Fruit fly (Drosophila melanogaster) whole organism, embryonic: Measurements from ENCODE around the gene CG34325.

Source experiments
- ATbp ChIP-seq: fragments of 200-800 bp; sonication (Bioruptor generic); optimal IDR thresholded peaks from 2 replicates; lab custom pipeline; 2017; ENCODE audit warnings: missing biosample characterization, mild to moderate bottlenecking, missing genetic modification characterization, missing genetic modification reagents
- Aef1 ChIP-seq: fragments of 200-800 bp; sonication (Bioruptor generic); IDR thresholded peaks from 3 replicates; pipeline ENCODE4 v1.3.6; 2022; ENCODE audit warnings: missing biosample characterization, missing genetic modification characterization
- Atf3 ChIP-seq: fragments of 200-800 bp; sonication (Bioruptor generic); optimal IDR thresholded peaks from 3 replicates; lab custom pipeline; 2016; ENCODE audit warnings: missing biosample characterization, missing genetic modification characterization
- CG10366 ChIP-seq: fragments of 200-800 bp; sonication (Bioruptor generic); IDR thresholded peaks from 2 replicates; pipeline ENCODE4 v1.3.6; 2022; ENCODE audit warnings: missing biosample characterization, missing genetic modification characterization
- CG11695 ChIP-seq: fragments of 200-800 bp; sonication (Bioruptor generic); IDR thresholded peaks from 3 replicates; pipeline ENCODE4 v1.3.6; 2022; ENCODE audit warnings: missing biosample characterization, missing genetic modification characterization
- CG11696 ChIP-seq: fragments of 200-800 bp; sonication (Bioruptor generic); IDR thresholded peaks from 2 replicates; pipeline ENCODE4 v1.3.6; 2022; ENCODE audit warnings: missing biosample characterization, missing genetic modification characterization
- CG1233 ChIP-seq: fragments of 200-800 bp; sonication (Bioruptor generic); optimal IDR thresholded peaks from 4 replicates; lab custom pipeline; 2018; ENCODE audit warnings: missing biosample characterization, mild to moderate bottlenecking, missing genetic modification characterization
- CG14965 ChIP-seq: fragments of 200-800 bp; sonication (Bioruptor generic); optimal IDR thresholded peaks from 2 replicates; lab custom pipeline; 2016; ENCODE audit warnings: missing biosample characterization, missing genetic modification characterization, borderline replicate concordance
- CG1602 ChIP-seq: fragments of 200-800 bp; sonication (Bioruptor generic); optimal IDR thresholded peaks from 3 replicates; lab custom pipeline; 2016; ENCODE audit warnings: missing biosample characterization, missing genetic modification characterization
- CG17328 ChIP-seq: fragments of 200-800 bp; sonication (Bioruptor generic); IDR thresholded peaks from 2 replicates; pipeline ENCODE4 v1.3.6; 2022; ENCODE audit warnings: missing biosample characterization, missing genetic modification characterization
- CG17802 ChIP-seq: fragments of 200-800 bp; sonication (Bioruptor generic); optimal IDR thresholded peaks from 2 replicates; lab custom pipeline; 2018; ENCODE audit warnings: missing biosample characterization, mild to moderate bottlenecking, missing genetic modification characterization, moderate library complexity
- CG17912 ChIP-seq: fragments of 200-800 bp; sonication (Bioruptor generic); optimal IDR thresholded peaks from 2 replicates; lab custom pipeline; 2018; ENCODE audit warnings: missing biosample characterization, mild to moderate bottlenecking, missing genetic modification characterization
- CG2116 ChIP-seq: fragments of 200-800 bp; sonication (Bioruptor generic); optimal IDR thresholded peaks from 3 replicates; lab custom pipeline; 2018; ENCODE audit warnings: missing biosample characterization, mild to moderate bottlenecking, missing genetic modification characterization
- CG31224 ChIP-seq: fragments of 200-800 bp; sonication (Bioruptor generic); IDR thresholded peaks from 2 replicates; pipeline ENCODE4 v1.3.6; 2022; ENCODE audit warnings: missing biosample characterization, missing genetic modification characterization
- CG31365 ChIP-seq: fragments of 200-800 bp; sonication (Bioruptor generic); optimal IDR thresholded peaks from 2 replicates; lab custom pipeline; 2018; ENCODE audit warnings: missing biosample characterization, mild to moderate bottlenecking, missing genetic modification characterization
- CG32532 ChIP-seq: fragments of 200-800 bp; sonication (Bioruptor generic); IDR thresholded peaks from 2 replicates; pipeline ENCODE4 v1.3.6; 2022; ENCODE audit warnings: missing biosample characterization, missing genetic modification characterization
- CG32767 ChIP-seq: fragments of 200-800 bp; sonication (Bioruptor generic); IDR thresholded peaks from 2 replicates; pipeline ENCODE4 v1.3.6; 2022; ENCODE audit warnings: missing biosample characterization, missing genetic modification characterization
- CG33213 ChIP-seq: fragments of 200-800 bp; sonication (Bioruptor generic); optimal IDR thresholded peaks from 3 replicates; lab custom pipeline; 2016; ENCODE audit warnings: missing biosample characterization, missing genetic modification characterization
- CG34224 ChIP-seq: fragments of 200-800 bp; sonication (Bioruptor generic); IDR thresholded peaks from 3 replicates; pipeline ENCODE4 v1.3.6; 2022; ENCODE audit warnings: missing biosample characterization, missing genetic modification characterization; ENCODE audit not compliant: partially characterized antibody
- CG3838 ChIP-seq: fragments of 200-800 bp; sonication (Bioruptor generic); optimal IDR thresholded peaks from 3 replicates; lab custom pipeline; 2016; ENCODE audit warnings: missing biosample characterization, missing genetic modification characterization
- CG4424 ChIP-seq: fragments of 200-800 bp; sonication (Bioruptor generic); optimal IDR thresholded peaks from 3 replicates; lab custom pipeline; 2016; ENCODE audit warnings: missing biosample characterization, missing genetic modification characterization
- CG5180 ChIP-seq: fragments of 200-800 bp; sonication (Bioruptor generic); optimal IDR thresholded peaks from 3 replicates; lab custom pipeline; 2017; ENCODE audit warnings: missing biosample characterization, missing genetic modification characterization, mild to moderate bottlenecking, moderate library complexity, missing genetic modification reagents
- CG7928 ChIP-seq: fragments of 200-800 bp; sonication (Bioruptor generic); optimal IDR thresholded peaks from 2 replicates; lab custom pipeline; 2017; ENCODE audit warnings: missing biosample characterization, mild to moderate bottlenecking, missing genetic modification characterization
- CG8281 ChIP-seq: fragments of 200-800 bp; sonication (Bioruptor generic); optimal IDR thresholded peaks from 2 replicates; lab custom pipeline; 2018; ENCODE audit warnings: missing biosample characterization, mild to moderate bottlenecking, missing genetic modification characterization, moderate library complexity
- CoRest ChIP-seq: fragments of 200-800 bp; sonication (Bioruptor generic); optimal IDR thresholded peaks from 3 replicates; lab custom pipeline; 2018; ENCODE audit warnings: missing biosample characterization, mild to moderate bottlenecking, missing genetic modification characterization, moderate library complexity
- Dip2 ChIP-seq: fragments of 200-800 bp; sonication (Bioruptor generic); IDR thresholded peaks from 2 replicates; pipeline ENCODE4 v1.3.6; 2022; ENCODE audit warnings: missing biosample characterization, missing genetic modification characterization
- Ets65A ChIP-seq: fragments of 200-800 bp; sonication (Bioruptor generic); peaks from one replicate; lab custom pipeline; 2016; ENCODE audit warnings: missing biosample characterization, missing genetic modification characterization
- Med ChIP-seq: fragments of 200-800 bp; sonication (Bioruptor generic); peaks from one replicate; lab custom pipeline; 2016; ENCODE audit warnings: missing biosample characterization, missing genetic modification characterization, mild to moderate bottlenecking, inconsistent platforms, moderate library complexity
- Myb ChIP-seq: fragments of 200-800 bp; sonication (Bioruptor generic); optimal IDR thresholded peaks from 2 replicates; lab custom pipeline; 2016; ENCODE audit warnings: missing biosample characterization, missing genetic modification characterization
- NC2α ChIP-seq: fragments of 200-800 bp; sonication (Bioruptor generic); optimal IDR thresholded peaks from 2 replicates; lab custom pipeline; 2016; ENCODE audit warnings: missing biosample characterization, missing genetic modification characterization
- Rx ChIP-seq: fragments of 200-800 bp; sonication (Bioruptor generic); IDR thresholded peaks from 2 replicates; pipeline ENCODE4 v1.3.6; 2022; ENCODE audit warnings: missing biosample characterization, missing genetic modification characterization
- Six4 ChIP-seq: fragments of 200-800 bp; sonication (Bioruptor generic); optimal IDR thresholded peaks from 2 replicates; lab custom pipeline; 2016; ENCODE audit warnings: missing biosample characterization, missing genetic modification characterization
- Sox100B ChIP-seq: fragments of 200-800 bp; sonication (Bioruptor generic); optimal IDR thresholded peaks from 3 replicates; lab custom pipeline; 2018; ENCODE audit warnings: missing biosample characterization, mild to moderate bottlenecking, missing genetic modification characterization
- Xrp1 ChIP-seq: fragments of 200-800 bp; sonication (Bioruptor generic); IDR thresholded peaks from 2 replicates; pipeline ENCODE4 v1.3.6; 2022; ENCODE audit warnings: missing biosample characterization, missing genetic modification characterization
- al ChIP-seq: fragments of 200-800 bp; sonication (Bioruptor generic); IDR thresholded peaks from 2 replicates; pipeline ENCODE4 v1.3.6; 2022; ENCODE audit warnings: missing biosample characterization, missing genetic modification characterization
- ara ChIP-seq: fragments of 200-800 bp; sonication (Bioruptor generic); IDR thresholded peaks from 2 replicates; pipeline ENCODE4 v1.3.6; 2022; ENCODE audit warnings: missing biosample characterization, missing genetic modification characterization
- ase ChIP-seq: fragments of 200-800 bp; sonication (Bioruptor generic); IDR thresholded peaks from 3 replicates; pipeline ENCODE4 v1.3.6; 2022; ENCODE audit warnings: missing biosample characterization, missing genetic modification characterization
- bbx ChIP-seq: fragments of 200-800 bp; sonication (Bioruptor generic); IDR thresholded peaks from 2 replicates; pipeline ENCODE4 v1.3.6; 2022; ENCODE audit warnings: missing biosample characterization, missing genetic modification characterization; ENCODE audit not compliant: partially characterized antibody
- cas ChIP-seq: fragments of 200-800 bp; sonication (Bioruptor generic); IDR thresholded peaks from 2 replicates; pipeline ENCODE4 v1.3.6; 2022; ENCODE audit warnings: missing biosample characterization, missing genetic modification characterization
- en ChIP-seq: fragments of 200-800 bp; sonication (Bioruptor generic); optimal IDR thresholded peaks from 2 replicates; lab custom pipeline; 2016; ENCODE audit warnings: missing biosample characterization, missing genetic modification characterization
- eve ChIP-seq, 2 experiments: fragments of >200 bp; optimal IDR thresholded peaks; 2 replicates each; lab custom pipeline; 2017; ENCODE audit warnings: missing biosample characterization in 2 of 2, missing genetic modification characterization in 2 of 2
- fu2 ChIP-seq: fragments of 200-800 bp; sonication (Bioruptor generic); optimal IDR thresholded peaks from 2 replicates; lab custom pipeline; 2016; ENCODE audit warnings: missing biosample characterization, missing genetic modification characterization
- gsb ChIP-seq: fragments of 200-800 bp; sonication (Bioruptor generic); IDR thresholded peaks from 2 replicates; pipeline ENCODE4 v1.3.6; 2022; ENCODE audit warnings: missing biosample characterization, missing genetic modification characterization
- h ChIP-seq: fragments of >200 bp; optimal IDR thresholded peaks from 2 replicates; lab custom pipeline; 2017
- hkb ChIP-seq, 2 experiments: fragments of 200-800 bp in 1 of 2; fragments of >200 bp in 1 of 2; sonication (Bioruptor generic) in 1 of 2; IDR thresholded peaks in 1 of 2; optimal IDR thresholded peaks in 1 of 2; 2 replicates each; pipeline versions ENCODE4 v1.3.6 to Lab custom; 2017 to 2022; ENCODE audit warnings: missing biosample characterization in 1 of 2, missing genetic modification characterization in 1 of 2
- hth ChIP-seq: fragments of >200 bp; optimal IDR thresholded peaks from 2 replicates; lab custom pipeline; 2017; ENCODE audit warnings: inconsistent platforms
- ind ChIP-seq: fragments of 200-800 bp; sonication (Bioruptor generic); optimal IDR thresholded peaks from 3 replicates; lab custom pipeline; 2016; ENCODE audit warnings: missing biosample characterization, missing genetic modification characterization
- klu ChIP-seq: fragments of 200-800 bp; sonication (Bioruptor generic); IDR thresholded peaks from 2 replicates; pipeline ENCODE4 v1.3.6; 2022; ENCODE audit warnings: missing biosample characterization, missing genetic modification characterization
- mirr ChIP-seq: fragments of 200-800 bp; sonication (Bioruptor generic); optimal IDR thresholded peaks from 3 replicates; lab custom pipeline; 2018; ENCODE audit warnings: missing biosample characterization, mild to moderate bottlenecking, missing genetic modification characterization
- ro ChIP-seq: fragments of 200-800 bp; sonication (Bioruptor generic); IDR thresholded peaks from 2 replicates; pipeline ENCODE4 v1.3.6; 2022; ENCODE audit warnings: missing biosample characterization, missing genetic modification characterization
- seq ChIP-seq: fragments of 200-800 bp; sonication (Bioruptor generic); IDR thresholded peaks from 2 replicates; pipeline ENCODE4 v1.3.6; 2022; ENCODE audit warnings: missing biosample characterization, missing genetic modification characterization
- trem ChIP-seq: fragments of 200-800 bp; optimal IDR thresholded peaks from 3 replicates; lab custom pipeline; 2019; ENCODE audit warnings: missing biosample characterization, mild to moderate bottlenecking, missing genetic modification characterization, moderate library complexity
- zen2 ChIP-seq: fragments of 200-800 bp; sonication (Bioruptor generic); IDR thresholded peaks from 3 replicates; pipeline ENCODE4 v1.3.6; 2022; ENCODE audit warnings: missing biosample characterization, missing genetic modification characterization; ENCODE audit not compliant: partially characterized antibody

CG34325 gene

dm6 chrX:16746824-16747223 is 25.6 kb upstream of the CG34325 start (continued):
- TF ChIP-seq CG8281 (tag; lab: Kevin White, UChicago) (no peak), Six4 (GFP tag; lab: Kevin White, UChicago) (no peak), CG3838 (no peak), Atf3 (no peak), al (no peak), h (lab: Kevin White, UChicago) (no peak), Ets65A (GFP tag; lab: Kevin White, UChicago) (peak; percentile 3), CoRest (tag; lab: Kevin White, UChicago) (no peak), Rx (no peak), hkb (optimal IDR thresholded peaks at IDR 0.05; lab: Kevin White, UChicago) (no peak), hkb (GFP tag; IDR thresholded peaks at IDR 0.05; lab: Robert Waterston, UW) (0 out of 2 replicates have a peak, but pooled peaks have one; percentile 25), CG1233 (GFP tag; lab: Kevin White, UChicago) (no peak), CG32767 (no peak), CG33213 (GFP tag; lab: Kevin White, UChicago) (no peak), hth (lab: Kevin White, UChicago) (no peak), klu (GFP tag; lab: Robert Waterston, UW) (no peak), seq (GFP tag; lab: Robert Waterston, UW) (no peak), Myb (GFP tag; lab: Kevin White, UChicago) (no peak), CG17328 (GFP tag; lab: Robert Waterston, UW) (no peak), CG31365 (no peak), CG34224 (GFP tag; lab: Robert Waterston, UW) (no peak), ro (no peak), ara (no peak), Aef1 (GFP tag; lab: Robert Waterston, UW) (no peak), fu2 (GFP tag; lab: Kevin White, UChicago) (no peak), cas (GFP tag; lab: Robert Waterston, UW) (no peak), en (GFP tag; lab: Kevin White, UChicago) (no peak), CG14965 (GFP tag; lab: Kevin White, UChicago) (peak; percentile 93), ase (GFP tag; lab: Robert Waterston, UW) (no peak), Sox100B (GFP tag; lab: Kevin White, UChicago) (peak; percentile 11), CG4424 (GFP tag; lab: Kevin White, UChicago) (peak; percentile 34), CG11695 (GFP tag; lab: Robert Waterston, UW) (no peak), trem (tag; lab: Kevin White, UChicago) (peak; percentile 69), CG1602 (GFP tag; lab: Kevin White, UChicago) (no peak), NC2α (GFP tag; lab: Kevin White, UChicago) (no peak), ind (no peak), CG17802 (tag; lab: Kevin White, UChicago) (no peak), CG32532 (peak; percentile 26; the same call in 1 of the 2 replicates), Xrp1 (GFP tag; lab: Robert Waterston, UW) (0 out of 2 replicates have a peak, but pooled peaks have one; percentile 14), CG2116 (GFP tag; lab: Kevin White, UChicago) (no peak), CG17912 (GFP tag; lab: Kevin White, UChicago) (no peak), ATbp (GFP tag; lab: Kevin White, UChicago) (peak; percentile 0), gsb (GFP tag; lab: Robert Waterston, UW) (no peak), CG5180 (GFP tag; lab: Kevin White, UChicago) (no peak), Dip2 (GFP tag; lab: Robert Waterston, UW) (no peak), CG11696 (GFP tag; lab: Robert Waterston, UW) (no peak), Med (peak; percentile 72), eve (GFP tag; optimal IDR thresholded peaks at IDR 0.05; lab: Kevin White, UChicago) (no peak), CG10366 (GFP tag; lab: Robert Waterston, UW) (no peak), mirr (GFP tag; lab: Kevin White, UChicago) (no peak), CG31224 (GFP tag; lab: Robert Waterston, UW) (no peak), zen2 (GFP tag; lab: Robert Waterston, UW) (no peak), CG7928 (no peak), bbx (GFP tag; lab: Robert Waterston, UW) (no peak)
